Worm (Caenorhabditis elegans): ENCODE data around the gene npr-3.

Gene npr-3

ce11 chrIV:11435761-11436160 lies 24.0 kb upstream of the npr-3 start:
- TF ChIP-seq ceh-6 (GFP tag; optimal IDR thresholded peaks at IDR 0.05) (no peak), hlh-13 (GFP tag; optimal IDR thresholded peaks at IDR 0.05) (no peak), ceh-22 (tag; optimal IDR thresholded peaks at IDR 0.05) (no peak)

ce11 chrIV:11438255-11438654 lies 21.5 kb upstream of the npr-3 start:
- TF ChIP-seq syd-9 (tag; optimal IDR thresholded peaks at IDR 0.05), result no peak
- no peak for TF ChIP-seq ceh-24 (tag; optimal IDR thresholded peaks at IDR 0.05)
- TF ChIP-seq pqm-1 (tag; optimal IDR thresholded peaks at IDR 0.05), result no peak
- TF ChIP-seq elt-4 (tag; optimal IDR thresholded peaks at IDR 0.05), result no peak
- no peak for TF ChIP-seq ceh-19 (GFP tag; optimal IDR thresholded peaks at IDR 0.05)
- no peak for TF ChIP-seq ceh-34 (tag; optimal IDR thresholded peaks at IDR 0.05)
- TF ChIP-seq pha-4 (tag; optimal IDR thresholded peaks at IDR 0.05), result no peak
- TF ChIP-seq rnt-1 (tag; optimal IDR thresholded peaks at IDR 0.05), result no peak

ce11 chrIV:11452928-11453327 lies 6.9 kb upstream of the npr-3 start:
- TF ChIP-seq pha-4 (tag; optimal IDR thresholded peaks at IDR 0.05) (no peak), ceh-24 (tag; optimal IDR thresholded peaks at IDR 0.05) (no peak), unc-86 (tag; optimal IDR thresholded peaks at IDR 0.05) (no peak), lin-11 (tag; optimal IDR thresholded peaks at IDR 0.05) (no peak), ahr-1 (tag; optimal IDR thresholded peaks at IDR 0.05) (no peak), ceh-45 (GFP tag; IDR thresholded peaks at IDR 0.05) (no peak), syd-9 (tag; optimal IDR thresholded peaks at IDR 0.05) (no peak)

ce11 chrIV:11455824-11456223 lies 4.0 kb upstream of the npr-3 start:
- TF ChIP-seq unc-86 (tag; optimal IDR thresholded peaks at IDR 0.05) (no peak), pha-2 (tag; optimal IDR thresholded peaks at IDR 0.05) (no peak), nhr-11 (tag; optimal IDR thresholded peaks at IDR 0.05) (no peak), fkh-10 (GFP tag; optimal IDR thresholded peaks at IDR 0.05) (no peak), F13H6.1 (tag; optimal IDR thresholded peaks at IDR 0.05) (no peak), ceh-31 (tag; optimal IDR thresholded peaks at IDR 0.05) (no peak), ceh-6 (GFP tag; optimal IDR thresholded peaks at IDR 0.05) (no peak), fkh-6 (tag; optimal IDR thresholded peaks at IDR 0.05) (no peak), sox-2 (GFP tag; IDR thresholded peaks at IDR 0.05) (no peak), tbx-7 (tag; optimal IDR thresholded peaks at IDR 0.05) (no peak), elt-4 (tag; optimal IDR thresholded peaks at IDR 0.05) (no peak), ceh-45 (GFP tag; IDR thresholded peaks at IDR 0.05) (no peak), Y22D7AL.16 (tag; optimal IDR thresholded peaks at IDR 0.05) (no peak)

- TF ChIP-seq unc-55 (GFP tag; optimal IDR thresholded peaks at IDR 0.05) (no peak), syd-9 (tag; optimal IDR thresholded peaks at IDR 0.05) (no peak)
These were observed 1.0 kb upstream of the npr-3 start for ce11 chrIV:11458700-11459263.

- TF ChIP-seq sdc-2 (tag; optimal IDR thresholded peaks at IDR 0.05) (no peak), F13H6.1 (tag; optimal IDR thresholded peaks at IDR 0.05) (no peak), ama-1 (optimal IDR thresholded peaks at IDR 0.05) (no peak), lim-6 (tag; optimal IDR thresholded peaks at IDR 0.05) (no peak), pha-2 (tag; optimal IDR thresholded peaks at IDR 0.05) (no peak), mec-3 (tag; optimal IDR thresholded peaks at IDR 0.05; ENCODE audit: borderline replicate concordance) (no peak), sox-2 (GFP tag; IDR thresholded peaks at IDR 0.05) (no peak), ceh-19 (GFP tag; optimal IDR thresholded peaks at IDR 0.05) (no peak)
These were observed 1.6 kb downstream of the npr-3 start for ce11 chrIV:11461335-11461734.

ce11 chrIV:11465125-11465524 lies 5.3 kb downstream of the npr-3 start, which contains the start of gene C10C6.3:
C10C6.3 (minus strand) TSS chrIV:11465225.
- no peak for TF ChIP-seq ref-2 (tag; optimal IDR thresholded peaks at IDR 0.05)
- no peak for TF ChIP-seq ama-1 (optimal IDR thresholded peaks at IDR 0.05)
- no peak for TF ChIP-seq fkh-10 (GFP tag; optimal IDR thresholded peaks at IDR 0.05)
- TF ChIP-seq odd-2 (tag; optimal IDR thresholded peaks at IDR 0.05), result no peak
- TF ChIP-seq pha-2 (tag; optimal IDR thresholded peaks at IDR 0.05), result no peak
- TF ChIP-seq mec-3 (tag; optimal IDR thresholded peaks at IDR 0.05; ENCODE audit: borderline replicate concordance), result no peak
- TF ChIP-seq fkh-6 (tag; optimal IDR thresholded peaks at IDR 0.05), result no peak
- TF ChIP-seq ceh-19 (GFP tag; optimal IDR thresholded peaks at IDR 0.05), result no peak
- TF ChIP-seq ztf-16 (tag; optimal IDR thresholded peaks at IDR 0.05), result no peak
- TF ChIP-seq unc-55 (GFP tag; optimal IDR thresholded peaks at IDR 0.05), result no peak
- TF ChIP-seq fax-1 (tag; optimal IDR thresholded peaks at IDR 0.05), result no peak
- no peak for TF ChIP-seq ahr-1 (tag; optimal IDR thresholded peaks at IDR 0.05)
- TF ChIP-seq sox-4 (tag; optimal IDR thresholded peaks at IDR 0.05), result no peak
